Worm (Caenorhabditis elegans): ENCODE measurements around the gene ehs-1.

ce11 chrII:5845441-5845840 is 24.9 kb downstream of the ehs-1 start, which contains the start of the genes ZK1248.17 and H41C03.3:
- TF ChIP-seq lsy-2 (tag; optimal IDR thresholded peaks at IDR 0.05) (no peak), ces-1 (GFP tag; optimal IDR thresholded peaks at IDR 0.05) (no peak), lin-32 (GFP tag; optimal IDR thresholded peaks at IDR 0.05) (no peak), mab-5 (tag; optimal IDR thresholded peaks at IDR 0.05) (no peak), nhr-28 (tag; optimal IDR thresholded peaks at IDR 0.05) (no peak), elt-1 (tag; optimal IDR thresholded peaks at IDR 0.05; ENCODE audit: borderline replicate concordance, insufficient read depth) (no peak), unc-62 (GFP tag; optimal IDR thresholded peaks at IDR 0.05) (no peak), snpc-4 (tag; optimal IDR thresholded peaks at IDR 0.05) (no peak), mep-1 (tag; optimal IDR thresholded peaks at IDR 0.05) (no peak), unc-39 (tag; optimal IDR thresholded peaks at IDR 0.05) (no peak), sptf-1 (tag; optimal IDR thresholded peaks at IDR 0.05) (no peak), nhr-76 (tag; optimal IDR thresholded peaks at IDR 0.05) (no peak), ham-2 (GFP tag; optimal IDR thresholded peaks at IDR 0.05) (no peak)

All from whole organism, mixed stage, embryonic.